Worm (Caenorhabditis elegans): ENCODE results near the gene C16D9.4.

C16D9.4 gene

ce11 chrV:8262212-8262611 is 19.5 kb upstream of the C16D9.4 start:
- no peak for TF ChIP-seq nhr-23 (tag; optimal IDR thresholded peaks at IDR 0.05)
- no peak for TF ChIP-seq dmd-4 (tag; optimal IDR thresholded peaks at IDR 0.05)
- TF ChIP-seq unc-55 (GFP tag; optimal IDR thresholded peaks at IDR 0.05), result no peak

- TF ChIP-seq nhr-6 (tag; optimal IDR thresholded peaks at IDR 0.05) (no peak), elt-1 (tag; optimal IDR thresholded peaks at IDR 0.05) (no peak), nhr-129 (tag; optimal IDR thresholded peaks at IDR 0.05) (no peak), egl-27 (tag; optimal IDR thresholded peaks at IDR 0.05) (no peak), ztf-1 (GFP tag; conservative IDR thresholded peaks at IDR 0.05) (no peak), sma-9 (GFP tag; optimal IDR thresholded peaks at IDR 0.05) (no peak), sma-9 (tag; optimal IDR thresholded peaks at IDR 0.05) (no peak), elt-3 (tag; optimal IDR thresholded peaks at IDR 0.05) (no peak), fos-1 (tag; optimal IDR thresholded peaks at IDR 0.05) (no peak), lsy-2 (tag; optimal IDR thresholded peaks at IDR 0.05) (no peak), blmp-1 (tag; optimal IDR thresholded peaks at IDR 0.05; ENCODE audit: insufficient read depth) (no peak), alr-1 (tag; optimal IDR thresholded peaks at IDR 0.05) (no peak), ama-1 (optimal IDR thresholded peaks at IDR 0.05) (no peak), ceh-16 (tag; optimal IDR thresholded peaks at IDR 0.05) (no peak), sma-3 (GFP tag; optimal IDR thresholded peaks at IDR 0.05) (no peak), unc-62 (GFP tag; optimal IDR thresholded peaks at IDR 0.05) (no peak)
Observed at ce11 chrV:8259016-8259415, 16.3 kb upstream of the C16D9.4 start, which contains the start of gene C16D9.1. C16D9.1 (plus strand) TSS chrV:8259316.

ce11 chrV:8254973-8255372 is 12.3 kb upstream of the C16D9.4 start:
- TF ChIP-seq Y55F3AM.14 (GFP tag; optimal IDR thresholded peaks at IDR 0.05) (no peak), elt-3 (tag; optimal IDR thresholded peaks at IDR 0.05) (no peak), nhr-77 (tag; optimal IDR thresholded peaks at IDR 0.05) (no peak), dmd-4 (tag; optimal IDR thresholded peaks at IDR 0.05) (no peak)

ce11 chrV:8253946-8254345 is 11.2 kb upstream of the C16D9.4 start:
- TF ChIP-seq ZK546.5 (tag; optimal IDR thresholded peaks at IDR 0.05) (no peak), mbf-1 (tag; optimal IDR thresholded peaks at IDR 0.05) (no peak), nhr-10 (tag; optimal IDR thresholded peaks at IDR 0.05) (no peak), lsy-2 (tag; optimal IDR thresholded peaks at IDR 0.05) (no peak), ztf-11 (tag; optimal IDR thresholded peaks at IDR 0.05) (no peak), nhr-23 (tag; optimal IDR thresholded peaks at IDR 0.05) (no peak), lin-11 (tag; optimal IDR thresholded peaks at IDR 0.05) (no peak), unc-62 (GFP tag; optimal IDR thresholded peaks at IDR 0.05) (no peak), nhr-11 (tag; optimal IDR thresholded peaks at IDR 0.05) (no peak), unc-39 (tag; optimal IDR thresholded peaks at IDR 0.05) (no peak), snpc-4 (tag; optimal IDR thresholded peaks at IDR 0.05) (no peak), nhr-237 (tag; optimal IDR thresholded peaks at IDR 0.05) (no peak), ama-1 (optimal IDR thresholded peaks at IDR 0.05) (no peak), unc-55 (GFP tag; optimal IDR thresholded peaks at IDR 0.05) (no peak), C34F6.9 (tag; optimal IDR thresholded peaks at IDR 0.05) (no peak), elt-1 (tag; optimal IDR thresholded peaks at IDR 0.05) (no peak), blmp-1 (tag; optimal IDR thresholded peaks at IDR 0.05; ENCODE audit: insufficient read depth) (no peak), sem-4 (tag; optimal IDR thresholded peaks at IDR 0.05) (no peak), elt-3 (tag; optimal IDR thresholded peaks at IDR 0.05) (no peak), mdl-1 (tag; optimal IDR thresholded peaks at IDR 0.05) (no peak)

- TF ChIP-seq mab-5 (tag; optimal IDR thresholded peaks at IDR 0.05) (peak; percentile 33), fos-1 (tag; optimal IDR thresholded peaks at IDR 0.05) (no peak), lin-13 (GFP tag; optimal IDR thresholded peaks at IDR 0.05) (no peak), nhr-129 (tag; optimal IDR thresholded peaks at IDR 0.05) (peak; percentile 34), lsy-2 (tag; optimal IDR thresholded peaks at IDR 0.05) (peak in 1 of 2 experiments; percentile 16), mbf-1 (tag; optimal IDR thresholded peaks at IDR 0.05) (no peak), sma-9 (GFP tag; optimal IDR thresholded peaks at IDR 0.05) (peak; percentile 27), sma-9 (tag; optimal IDR thresholded peaks at IDR 0.05) (no peak), peb-1 (tag; optimal IDR thresholded peaks at IDR 0.05) (no peak)
Observed at ce11 chrV:8252532-8252931, 9.8 kb upstream of the C16D9.4 start.

All from whole organism, L2 larva.